Worm (Caenorhabditis elegans) whole organism, L2 larva: ENCODE measurements around the gene C45G9.15.

ENCODE experiments used
- C34F6.9 ChIP-seq: fragments of 150-350 bp; optimal IDR thresholded peaks from 2 replicates; lab custom pipeline; 2014; ENCODE audit warnings: missing biosample characterization, missing genetic modification characterization
- R02D3.7 ChIP-seq: fragments of 150-350 bp; optimal IDR thresholded peaks from 2 replicates; lab custom pipeline; 2014; ENCODE audit warnings: missing biosample characterization, missing genetic modification characterization
- aly-2 ChIP-seq: fragments of 150-350 bp; optimal IDR thresholded peaks from 2 replicates; lab custom pipeline; 2014; ENCODE audit warnings: missing biosample characterization, missing genetic modification characterization
- ama-1 ChIP-seq: fragments of 150-350 bp; optimal IDR thresholded peaks from 2 replicates; lab custom pipeline; 2018; ENCODE audit warnings: inconsistent platforms
- dmd-4 ChIP-seq: sonication (generic microtip); optimal IDR thresholded peaks from 2 replicates; lab custom pipeline; 2017; ENCODE audit warnings: missing biosample characterization, missing genetic modification characterization
- elt-1 ChIP-seq: fragments of 150-350 bp; optimal IDR thresholded peaks from 2 replicates; lab custom pipeline; 2014; ENCODE audit warnings: missing biosample characterization, missing genetic modification characterization
- elt-3 ChIP-seq: sonication (generic microtip); optimal IDR thresholded peaks from 2 replicates; lab custom pipeline; 2017; ENCODE audit warnings: missing biosample characterization, missing genetic modification characterization
- gmeb-1 ChIP-seq: fragments of 150-350 bp; optimal IDR thresholded peaks from 2 replicates; lab custom pipeline; 2014; ENCODE audit warnings: missing biosample characterization, missing genetic modification characterization
- lin-13 ChIP-seq: fragments of 150-350 bp; optimal IDR thresholded peaks from 2 replicates; lab custom pipeline; 2014; ENCODE audit warnings: missing biosample characterization, missing genetic modification reagents, missing genetic modification characterization
- lin-39 ChIP-seq: fragments of 150-350 bp; optimal IDR thresholded peaks from 2 replicates; lab custom pipeline; 2014; ENCODE audit warnings: missing biosample characterization, missing genetic modification reagents, missing genetic modification characterization
- lsy-2 ChIP-seq, 2 experiments: fragments of 150-350 bp in 1 of 2; sonication (generic microtip) in 1 of 2; optimal IDR thresholded peaks; 2 replicates each; lab custom pipeline; 2014 to 2017; ENCODE audit warnings: missing biosample characterization in 2 of 2, missing genetic modification characterization in 2 of 2
- mbf-1 ChIP-seq: sonication (generic microtip); optimal IDR thresholded peaks from 2 replicates; lab custom pipeline; 2017; ENCODE audit warnings: missing biosample characterization, missing genetic modification characterization
- mdl-1 ChIP-seq, 2 experiments: fragments of 150-350 bp in 1 of 2; sonication (generic microtip) in 1 of 2; optimal IDR thresholded peaks; 2 replicates each; lab custom pipeline; 2017; ENCODE audit warnings: missing biosample characterization in 2 of 2, missing genetic modification characterization in 2 of 2
- nhr-12 ChIP-seq: fragments of 150-350 bp; optimal IDR thresholded peaks from 2 replicates; lab custom pipeline; 2014; ENCODE audit warnings: missing biosample characterization, missing genetic modification characterization
- nhr-129 ChIP-seq: fragments of 150-350 bp; optimal IDR thresholded peaks from 2 replicates; lab custom pipeline; 2014; ENCODE audit warnings: missing biosample characterization, missing genetic modification characterization
- nhr-21 ChIP-seq: fragments of 150-350 bp; optimal IDR thresholded peaks from 2 replicates; lab custom pipeline; 2014; ENCODE audit warnings: missing biosample characterization, missing genetic modification characterization
- nhr-23 ChIP-seq: fragments of 150-350 bp; optimal IDR thresholded peaks from 2 replicates; lab custom pipeline; 2014; ENCODE audit warnings: missing biosample characterization, missing genetic modification reagents, missing genetic modification characterization
- nhr-237 ChIP-seq: fragments of 150-350 bp; optimal IDR thresholded peaks from 2 replicates; lab custom pipeline; 2014; ENCODE audit warnings: missing biosample characterization, missing genetic modification characterization
- nhr-6 ChIP-seq: fragments of 150-350 bp; optimal IDR thresholded peaks from 2 replicates; lab custom pipeline; 2014; ENCODE audit warnings: missing biosample characterization, missing genetic modification characterization
- nhr-77 ChIP-seq: fragments of 150-350 bp; optimal IDR thresholded peaks from 2 replicates; lab custom pipeline; 2014; ENCODE audit warnings: missing biosample characterization, missing genetic modification characterization
- sem-4 ChIP-seq: fragments of 150-350 bp; optimal IDR thresholded peaks from 2 replicates; lab custom pipeline; 2014; ENCODE audit warnings: missing biosample characterization, missing genetic modification reagents, missing genetic modification characterization
- skn-1 ChIP-seq: sonication (generic microtip); optimal IDR thresholded peaks from 2 replicates; lab custom pipeline; 2017; ENCODE audit warnings: missing biosample characterization, missing genetic modification characterization
- sma-9 ChIP-seq, 2 experiments: fragments of 150-350 bp in 1 of 2; sonication (generic microtip) in 1 of 2; optimal IDR thresholded peaks; 2 replicates each; lab custom pipeline; 2014 to 2016; ENCODE audit warnings: missing genetic modification characterization in 2 of 2, mild to moderate bottlenecking in 1 of 2, missing biosample characterization in 1 of 2, missing compliant biosample characterization in 1 of 2, missing genetic modification reagents in 1 of 2, moderate library complexity in 1 of 2
- snpc-4 ChIP-seq: fragments of 150-350 bp; optimal IDR thresholded peaks from 2 replicates; lab custom pipeline; 2014; ENCODE audit warnings: missing biosample characterization, missing genetic modification characterization
- unc-39 ChIP-seq: fragments of 150-350 bp; optimal IDR thresholded peaks from 2 replicates; lab custom pipeline; 2014; ENCODE audit warnings: missing biosample characterization, missing genetic modification characterization
- unc-55 ChIP-seq: fragments of 150-350 bp; sonication (generic microtip); optimal IDR thresholded peaks from 3 replicates; lab custom pipeline; 2014; ENCODE audit warnings: missing biosample characterization, missing genetic modification reagents, missing genetic modification characterization
- unc-62 ChIP-seq: fragments of 150-350 bp; optimal IDR thresholded peaks from 2 replicates; lab custom pipeline; 2014; ENCODE audit warnings: missing biosample characterization, missing genetic modification reagents, missing genetic modification characterization
- ztf-1 ChIP-seq: fragments of 200-800 bp; sonication (Bioruptor generic); conservative IDR thresholded peaks from 2 replicates; pipeline ENCODE4 v1.3.6; 2022; ENCODE audit warnings: missing genetic modification characterization, missing compliant biosample characterization

C45G9.15 gene

DNA sequence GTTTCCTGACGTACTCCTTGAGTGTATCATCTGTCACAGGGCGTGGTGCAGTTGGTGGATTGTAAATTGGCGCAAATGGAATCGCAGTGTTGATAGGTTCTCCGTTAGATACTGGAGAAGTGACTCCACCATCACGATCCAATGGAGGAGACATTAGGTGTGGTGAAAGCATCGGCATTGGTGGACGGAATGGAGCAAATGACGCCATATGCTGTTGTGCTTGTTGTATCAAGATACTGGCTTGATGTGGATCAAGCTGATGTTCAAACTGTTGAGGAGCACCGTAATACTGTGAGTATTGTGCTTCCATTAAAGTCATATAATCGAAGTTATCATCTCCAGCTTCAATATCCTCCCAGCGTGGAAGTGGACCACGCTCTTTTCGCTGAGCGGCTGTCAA is 39.4 kb downstream of the C45G9.15 start:
- TF ChIP-seq sma-9 (GFP tag; optimal IDR thresholded peaks at IDR 0.05; lab: Kevin White, UChicago) (no peak), sma-9 (tag; optimal IDR thresholded peaks at IDR 0.05; lab: Kevin White, UChicago) (no peak), dmd-4 (no peak), skn-1 (tag; lab: Kevin White, UChicago) (no peak), elt-3 (no peak), nhr-129 (tag; lab: Kevin White, UChicago) (no peak), C34F6.9 (tag; lab: Kevin White, UChicago) (no peak), nhr-6 (no peak), nhr-23 (tag; lab: Kevin White, UChicago) (no peak), nhr-77 (tag; lab: Kevin White, UChicago) (no peak), nhr-237 (tag; lab: Kevin White, UChicago) (no peak), sem-4 (tag; lab: Kevin White, UChicago) (no peak), mbf-1 (tag; lab: Kevin White, UChicago) (no peak)

DNA sequence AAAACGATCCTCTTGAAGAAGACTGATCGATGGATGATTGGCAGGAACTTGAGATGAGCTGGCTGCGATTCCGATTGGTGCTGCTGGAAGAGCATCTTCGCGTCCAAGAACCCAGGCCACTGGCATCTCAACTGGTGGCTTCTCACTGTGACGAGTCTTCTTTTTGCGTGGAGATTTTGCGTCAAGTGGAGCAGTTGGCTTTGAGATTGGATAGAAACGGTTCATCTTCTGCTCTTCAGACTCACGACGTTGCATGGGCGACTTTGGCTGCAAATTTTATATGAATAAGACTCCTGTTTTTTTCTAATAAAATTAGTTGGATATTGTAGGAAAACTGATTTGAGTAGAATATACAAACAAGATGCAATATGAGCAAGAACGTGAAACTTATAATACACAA is 41.1 kb downstream of the C45G9.15 start:
- no peak for TF ChIP-seq nhr-21 (tag; lab: Kevin White, UChicago)
- TF ChIP-seq sma-9 (GFP tag; optimal IDR thresholded peaks at IDR 0.05; lab: Kevin White, UChicago): no peak
- no peak for TF ChIP-seq sma-9 (tag; optimal IDR thresholded peaks at IDR 0.05; lab: Kevin White, UChicago)
- no peak for TF ChIP-seq lin-13 (GFP tag; lab: Kevin White, UChicago)

DNA sequence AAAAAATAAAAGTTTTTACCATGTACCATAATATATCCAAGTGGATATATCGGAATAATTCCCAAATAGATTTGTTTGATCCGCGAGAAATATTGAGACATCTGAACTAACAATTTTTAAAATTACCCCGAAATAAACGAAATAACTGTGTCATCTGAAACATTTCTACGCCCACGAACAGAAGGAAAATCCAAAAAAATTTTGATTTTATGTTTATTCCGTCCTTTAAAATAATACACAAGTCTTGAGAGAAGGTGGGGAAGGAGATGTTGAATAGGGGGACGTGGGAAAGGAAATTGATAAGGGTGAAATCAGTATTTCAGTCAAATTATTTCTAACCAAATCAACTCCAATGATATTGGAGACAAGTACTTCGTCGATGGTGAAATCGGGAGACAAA is 43.1 kb downstream of the C45G9.15 start, which contains the start of gene R144.11:
Gene R144.11, minus strand, starts transcription at position 101 of the 400 bp plus-strand sequence.
- no peak for TF ChIP-seq elt-3
- TF ChIP-seq aly-2 (tag; lab: Kevin White, UChicago): peak; percentile 2

DNA sequence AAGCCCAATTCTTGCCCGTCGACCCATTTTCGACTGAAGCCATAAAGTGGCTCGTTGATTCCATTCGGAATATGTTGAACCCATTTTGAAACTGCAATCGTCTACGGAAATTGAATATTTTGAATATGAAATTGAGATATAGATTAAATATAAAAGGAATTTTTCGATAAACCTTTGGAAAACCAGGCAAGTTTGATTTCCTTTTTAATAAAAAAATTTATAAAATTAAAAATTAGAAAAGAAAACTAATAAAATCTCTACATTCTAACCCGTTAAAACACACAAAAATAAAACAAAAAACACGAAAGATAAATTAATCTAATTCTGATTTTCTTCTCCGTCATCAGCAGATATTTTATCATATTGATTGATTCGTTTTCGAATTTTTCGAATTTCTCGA is 45.0 kb downstream of the C45G9.15 start, which contains the start of gene R144.12:
Gene R144.12, minus strand, starts transcription at position 101 of the 400 bp plus-strand sequence.
- TF ChIP-seq skn-1 (tag; lab: Kevin White, UChicago) (no peak), dmd-4 (no peak)

DNA sequence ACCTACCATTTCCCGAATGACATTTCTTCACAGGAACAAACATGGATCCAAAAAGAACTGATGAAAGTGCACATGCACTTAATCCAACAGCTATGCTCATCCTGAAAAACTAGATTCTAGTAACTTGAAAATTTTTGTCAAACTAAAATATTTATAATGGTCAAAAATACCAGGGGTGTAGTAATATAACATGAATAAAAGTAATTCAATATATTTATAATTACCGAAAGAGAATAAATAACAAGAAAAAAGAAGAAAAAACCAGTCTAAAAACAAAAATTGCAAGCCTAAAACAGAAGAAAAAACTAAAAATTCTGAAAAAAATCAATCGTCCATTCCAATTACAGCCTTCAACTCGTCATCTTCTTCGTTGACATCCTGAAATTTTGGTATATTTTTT is 47.2 kb downstream of the C45G9.15 start, which contains the start of gene R144.6:
Gene R144.6, minus strand, starts transcription at position 101 of the 400 bp plus-strand sequence.
- no peak for TF ChIP-seq R02D3.7 (tag; lab: Kevin White, UChicago)
- no peak for TF ChIP-seq ama-1 (lab: Kevin White, UChicago)
- TF ChIP-seq ztf-1 (GFP tag; lab: Robert Waterston, UW): no peak
- no peak for TF ChIP-seq mdl-1 (tag; optimal IDR thresholded peaks at IDR 0.05; lab: Kevin White, UChicago)
- TF ChIP-seq snpc-4 (tag; lab: Kevin White, UChicago): no peak
- TF ChIP-seq sma-9 (GFP tag; optimal IDR thresholded peaks at IDR 0.05; lab: Kevin White, UChicago): no peak
- TF ChIP-seq sma-9 (tag; optimal IDR thresholded peaks at IDR 0.05; lab: Kevin White, UChicago): no peak

DNA sequence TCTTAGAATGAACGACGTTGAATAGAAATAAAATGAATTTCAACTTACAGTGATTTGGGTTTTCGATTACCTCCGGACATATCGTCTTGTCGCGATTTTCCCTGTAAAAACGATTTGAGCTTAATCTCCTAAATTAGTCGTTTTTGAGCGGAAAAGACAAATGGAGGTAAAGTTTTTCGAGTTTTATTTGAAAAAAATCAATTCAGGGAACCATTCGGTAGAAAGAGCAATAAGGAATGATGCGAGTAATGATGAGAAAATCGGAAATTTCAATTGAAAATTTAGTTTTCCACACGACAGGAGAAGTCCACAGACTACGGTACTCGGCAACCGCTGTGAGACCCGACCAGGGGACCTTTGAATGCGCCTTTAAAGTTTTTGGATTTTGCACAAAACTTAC is 49.6 kb downstream of the C45G9.15 start, which contains the start of gene R144.10:
Gene R144.10, minus strand, starts transcription at position 101 of the 400 bp plus-strand sequence.
- TF ChIP-seq nhr-237 (tag; lab: Kevin White, UChicago) (no peak), lsy-2 (tag; optimal IDR thresholded peaks at IDR 0.05; lab: Kevin White, UChicago) (no peak), unc-39 (no peak), elt-1 (tag; lab: Kevin White, UChicago) (no peak), mbf-1 (tag; lab: Kevin White, UChicago) (no peak), snpc-4 (tag; lab: Kevin White, UChicago) (no peak), lin-39 (tag; lab: Kevin White, UChicago) (no peak), nhr-6 (no peak), unc-55 (GFP tag; lab: Kevin White, UChicago) (no peak), unc-62 (GFP tag; lab: Kevin White, UChicago) (no peak), sem-4 (tag; lab: Kevin White, UChicago) (no peak), nhr-12 (tag; lab: Kevin White, UChicago) (no peak), gmeb-1 (no peak), nhr-129 (tag; lab: Kevin White, UChicago) (no peak)
